Worm (Caenorhabditis elegans): ENCODE measurements around the gene aqp-4.

DNA sequence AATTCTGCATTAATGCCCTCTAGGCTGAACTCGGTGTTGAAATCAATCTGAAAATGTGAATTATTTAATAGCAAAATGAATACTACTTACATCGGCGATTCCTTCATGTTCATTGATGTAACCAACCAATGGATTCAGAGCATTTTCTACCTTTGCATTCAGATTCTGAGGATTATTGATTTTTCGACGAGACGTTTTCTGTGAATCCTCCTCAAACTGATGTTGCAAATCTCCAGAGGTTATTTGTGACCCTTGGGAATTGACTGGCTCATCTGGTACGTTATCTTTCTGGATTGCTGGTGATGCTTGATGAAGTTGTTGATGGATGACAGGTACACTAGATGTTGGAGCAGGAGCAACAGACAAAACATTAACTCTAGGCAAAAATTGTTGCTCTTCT lies 44.7 kb downstream of the aqp-4 start:
- no peak for TF ChIP-seq nhr-11 (tag; optimal IDR thresholded peaks at IDR 0.05)
- no peak for TF ChIP-seq npax-4 (tag; optimal IDR thresholded peaks at IDR 0.05)
- TF ChIP-seq elt-2 (tag; optimal IDR thresholded peaks at IDR 0.05) = no peak
- no peak for TF ChIP-seq ceh-30 (tag; optimal IDR thresholded peaks at IDR 0.05)
- no peak for TF ChIP-seq Y22D7AL.16 (tag; optimal IDR thresholded peaks at IDR 0.05)
- TF ChIP-seq ref-2 (tag; optimal IDR thresholded peaks at IDR 0.05) = no peak
- no peak for TF ChIP-seq ceh-18 (tag; optimal IDR thresholded peaks at IDR 0.05)
- TF ChIP-seq eyg-1 (tag; optimal IDR thresholded peaks at IDR 0.05) = no peak
- no peak for TF ChIP-seq gmeb-2 (tag; optimal IDR thresholded peaks at IDR 0.05)
- no peak for TF ChIP-seq ceh-34 (tag; optimal IDR thresholded peaks at IDR 0.05)
- TF ChIP-seq zip-5 (tag; optimal IDR thresholded peaks at IDR 0.05) = no peak
